Fruit fly (Drosophila melanogaster): ENCODE results near the gene CG7988.

The CG7988 gene

DNA sequence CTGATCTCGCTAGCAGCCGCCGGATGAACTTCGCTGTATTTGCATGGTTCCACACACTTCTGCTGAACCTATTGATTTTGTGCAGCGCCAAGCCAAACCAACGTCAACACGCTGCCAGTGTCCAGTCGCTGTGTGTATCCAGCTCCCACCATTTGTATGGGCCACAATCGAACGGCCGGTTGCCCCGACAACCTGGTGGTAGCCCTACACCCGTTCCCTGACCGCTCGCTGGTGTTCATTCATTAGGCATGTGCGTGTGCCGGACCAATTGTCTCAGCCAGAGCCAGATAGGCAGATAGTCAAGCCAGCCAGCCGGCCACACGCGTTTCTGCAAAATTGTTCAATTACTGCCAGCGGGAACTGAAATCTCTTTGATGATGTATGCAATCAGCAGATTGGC lies 28.5 kb upstream of the CG7988 start, which contains the start of gene CG14313:
Gene CG14313 (minus strand): TSS at position 101 of the 400 bp plus-strand sequence.
- TF ChIP-seq kay (GFP tag; ENCODE audit: borderline replicate concordance) (no peak), CG5204 (GFP tag; optimal IDR thresholded peaks at IDR 0.05) (no peak)

DNA sequence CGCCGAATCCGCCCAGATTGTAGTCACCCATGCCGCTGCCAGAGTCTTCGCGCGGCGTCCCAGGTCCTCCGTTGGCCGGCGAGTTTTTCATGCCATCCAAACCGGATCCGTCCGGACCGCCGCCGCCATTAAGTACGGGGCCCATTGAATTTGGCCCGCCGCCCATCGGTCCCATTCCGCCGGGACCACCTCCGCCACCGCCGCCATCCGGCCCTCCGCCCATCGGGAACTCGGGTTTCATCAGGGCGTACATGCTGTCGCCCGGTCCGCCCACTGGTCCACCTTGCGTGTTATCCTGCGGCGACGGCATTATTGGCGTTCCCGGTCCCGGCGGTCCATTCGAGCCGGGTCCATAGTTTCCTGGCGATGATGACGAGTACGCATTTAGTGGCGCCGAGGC lies 25.0 kb upstream of the CG7988 start:
- no peak for TF ChIP-seq kay (GFP tag; ENCODE audit: borderline replicate concordance)

DNA sequence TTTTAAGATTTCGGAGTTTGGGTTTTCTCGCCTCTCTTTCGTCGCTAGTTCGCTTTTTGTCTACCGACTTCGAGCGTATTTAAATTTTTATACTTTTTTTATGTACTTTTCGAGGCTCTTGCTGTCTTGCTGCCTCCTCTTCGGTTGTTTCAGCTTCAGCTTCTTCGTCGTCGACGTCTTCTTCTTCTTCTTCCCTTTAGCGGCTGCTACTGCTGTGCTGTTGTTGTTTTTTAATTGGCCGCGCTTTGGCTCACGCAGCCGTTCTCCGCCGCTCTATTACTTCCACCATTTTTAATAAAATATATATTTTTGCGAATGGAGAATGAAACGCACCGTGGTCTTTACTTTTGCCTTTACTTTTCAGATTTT lies 23.7 kb upstream of the CG7988 start:
- TF ChIP-seq ovo (GFP tag; optimal IDR thresholded peaks at IDR 0.05) (no peak), CG11617 (GFP tag; optimal IDR thresholded peaks at IDR 0.05) (no peak), tj (GFP tag; optimal IDR thresholded peaks at IDR 0.05) (no peak), Mnt (GFP tag; optimal IDR thresholded peaks at IDR 0.05) (no peak), bab1 (GFP tag; optimal IDR thresholded peaks at IDR 0.05) (no peak)

DNA sequence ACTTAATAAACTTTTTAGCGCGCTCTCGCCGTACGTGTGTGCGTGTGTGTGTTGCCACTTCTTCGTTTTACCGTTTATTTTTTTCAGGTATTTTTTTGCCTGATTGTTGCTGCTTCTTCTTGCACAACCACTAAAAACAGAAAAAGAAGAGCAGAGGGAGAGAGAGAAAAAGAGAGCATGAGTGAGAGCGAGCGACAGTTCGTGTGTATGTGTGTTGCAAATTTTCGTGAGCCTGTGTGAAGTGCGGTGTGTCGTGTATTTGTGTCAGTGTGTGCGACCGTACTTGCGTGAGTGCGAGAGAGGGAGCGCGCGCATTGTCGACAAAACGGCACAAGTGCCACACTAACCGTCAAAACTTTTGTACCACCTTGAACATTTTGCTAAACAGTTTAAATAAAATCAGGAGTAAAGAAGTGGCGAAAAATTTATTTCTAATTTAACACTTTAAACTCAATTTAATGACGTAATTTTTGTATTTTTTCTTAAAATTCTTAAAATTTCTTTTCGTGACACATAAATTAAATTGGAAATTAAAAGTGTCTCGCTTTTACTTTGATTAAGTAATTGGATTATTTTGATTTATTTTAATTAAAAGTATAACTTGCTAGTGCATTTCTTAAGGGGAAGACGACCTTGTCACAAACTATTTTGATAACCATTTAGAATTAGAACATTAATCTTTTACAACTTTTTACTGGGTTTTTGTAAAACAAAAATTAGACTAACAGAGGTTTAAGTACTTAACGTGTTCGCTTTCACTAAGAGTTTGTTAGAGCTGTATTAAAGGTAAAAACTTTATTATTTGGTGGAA lies 23.1 kb upstream of the CG7988 start:
- TF ChIP-seq CG33017 (tag; optimal IDR thresholded peaks at IDR 0.05) (peak; percentile 29), CG12768 (GFP tag; optimal IDR thresholded peaks at IDR 0.05) (peak; percentile 7), Mnt (GFP tag; optimal IDR thresholded peaks at IDR 0.05) (peak; percentile 51), bab1 (GFP tag; optimal IDR thresholded peaks at IDR 0.05) (peak; percentile 61), toe (GFP tag; optimal IDR thresholded peaks at IDR 0.05) (peak; percentile 66), Clk (GFP tag; optimal IDR thresholded peaks at IDR 0.05) (no peak), pad (GFP tag; optimal IDR thresholded peaks at IDR 0.05) (peak; percentile 32), ovo (GFP tag; optimal IDR thresholded peaks at IDR 0.05) (peak; percentile 83), kay (GFP tag; ENCODE audit: borderline replicate concordance) (no peak), Crg-1 (GFP tag; optimal IDR thresholded peaks at IDR 0.05) (no peak), cnc (optimal IDR thresholded peaks at IDR 0.05) (no peak), cic (GFP tag; optimal IDR thresholded peaks at IDR 0.05) (peak; percentile 89), CG5204 (GFP tag; optimal IDR thresholded peaks at IDR 0.05) (peak; percentile 68), CG14711 (tag; optimal IDR thresholded peaks at IDR 0.05) (peak; percentile 23), CG1620 (GFP tag; optimal IDR thresholded peaks at IDR 0.05) (no peak), CG7101 (tag; optimal IDR thresholded peaks at IDR 0.05) (peak; percentile 46), tj (GFP tag; optimal IDR thresholded peaks at IDR 0.05) (peak; percentile 71), CG7045 (GFP tag; optimal IDR thresholded peaks at IDR 0.05) (peak; percentile 45), CG11617 (GFP tag; optimal IDR thresholded peaks at IDR 0.05) (peak; percentile 76), Hr96 (GFP tag; optimal IDR thresholded peaks at IDR 0.05) (peak; percentile 52)

DNA sequence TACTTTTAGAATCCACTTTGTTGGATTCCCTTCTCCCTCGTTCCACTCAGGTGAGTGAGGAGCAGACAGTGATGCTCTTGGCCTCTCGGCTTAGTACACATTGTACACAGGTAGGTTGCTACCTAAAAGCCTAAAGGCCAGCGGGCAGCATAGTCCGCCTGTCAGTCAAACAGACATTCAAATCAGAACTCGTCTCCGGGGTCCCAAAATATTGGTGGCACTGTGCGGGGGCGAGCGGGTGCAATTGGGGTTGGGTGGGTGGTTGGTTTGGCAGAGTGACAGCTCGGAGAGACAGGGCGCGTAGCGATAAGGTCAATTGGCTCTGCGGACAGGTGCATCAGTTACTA lies 22.6 kb upstream of the CG7988 start:
- TF ChIP-seq toe (GFP tag; optimal IDR thresholded peaks at IDR 0.05) = no peak
- TF ChIP-seq CG14711 (tag; optimal IDR thresholded peaks at IDR 0.05) = no peak
- TF ChIP-seq bab1 (GFP tag; optimal IDR thresholded peaks at IDR 0.05) = no peak

DNA sequence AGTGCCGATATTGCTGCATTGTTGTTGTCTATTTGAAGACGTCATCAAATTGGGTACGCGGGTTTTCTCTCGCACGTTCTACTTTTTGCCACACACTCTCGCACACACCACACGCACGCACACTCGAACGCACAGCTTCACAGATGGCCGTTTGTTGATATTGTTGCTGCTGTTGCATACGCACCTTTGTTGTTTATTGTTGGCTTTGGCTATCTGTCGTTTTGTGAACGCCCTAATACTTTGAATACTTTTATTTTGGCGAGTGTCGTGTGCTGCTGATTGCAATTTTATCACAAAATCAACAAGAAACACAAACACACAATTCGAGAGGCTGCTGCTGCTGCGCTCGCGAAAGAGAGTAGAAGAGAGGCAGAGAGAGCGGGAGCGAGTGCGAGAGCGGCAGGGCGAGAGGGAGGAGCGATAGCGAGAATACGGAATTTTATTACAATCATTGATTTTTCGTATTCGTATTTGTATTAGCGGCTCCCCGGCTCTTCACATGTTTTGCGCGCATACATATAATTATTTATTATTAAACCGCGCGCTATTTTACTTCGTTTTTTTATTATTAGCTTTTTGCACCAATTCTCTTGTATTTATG lies 21.7 kb upstream of the CG7988 start:
- peak; percentile 59 for TF ChIP-seq CG1620 (GFP tag; optimal IDR thresholded peaks at IDR 0.05)
- peak; percentile 36 for TF ChIP-seq pad (GFP tag; optimal IDR thresholded peaks at IDR 0.05)
- peak; percentile 64 for TF ChIP-seq CG7101 (tag; optimal IDR thresholded peaks at IDR 0.05)
- peak; percentile 25 for TF ChIP-seq Clk (GFP tag; optimal IDR thresholded peaks at IDR 0.05)
- TF ChIP-seq toe (GFP tag; optimal IDR thresholded peaks at IDR 0.05) = no peak
- TF ChIP-seq bab1 (GFP tag; optimal IDR thresholded peaks at IDR 0.05) = no peak
- TF ChIP-seq CG12768 (GFP tag; optimal IDR thresholded peaks at IDR 0.05) = peak; percentile 73
- peak; percentile 46 for TF ChIP-seq ovo (GFP tag; optimal IDR thresholded peaks at IDR 0.05)
- peak; percentile 14 for TF ChIP-seq CG33017 (tag; optimal IDR thresholded peaks at IDR 0.05)
- no peak for TF ChIP-seq kay (GFP tag; ENCODE audit: borderline replicate concordance)
- peak; percentile 80 for TF ChIP-seq cic (GFP tag; optimal IDR thresholded peaks at IDR 0.05)
- TF ChIP-seq Hr96 (GFP tag; optimal IDR thresholded peaks at IDR 0.05) = peak; percentile 4
- no peak for TF ChIP-seq cnc (optimal IDR thresholded peaks at IDR 0.05)
- peak; percentile 60 for TF ChIP-seq CG11617 (GFP tag; optimal IDR thresholded peaks at IDR 0.05)
- TF ChIP-seq tj (GFP tag; optimal IDR thresholded peaks at IDR 0.05) = peak; percentile 56
- peak; percentile 55 for TF ChIP-seq CG7045 (GFP tag; optimal IDR thresholded peaks at IDR 0.05)
- no peak for TF ChIP-seq CG5204 (GFP tag; optimal IDR thresholded peaks at IDR 0.05)
- peak; percentile 34 for TF ChIP-seq Crg-1 (GFP tag; optimal IDR thresholded peaks at IDR 0.05)
- peak; percentile 15 for TF ChIP-seq CG14711 (tag; optimal IDR thresholded peaks at IDR 0.05)
- TF ChIP-seq Mnt (GFP tag; optimal IDR thresholded peaks at IDR 0.05) = peak; percentile 65

DNA sequence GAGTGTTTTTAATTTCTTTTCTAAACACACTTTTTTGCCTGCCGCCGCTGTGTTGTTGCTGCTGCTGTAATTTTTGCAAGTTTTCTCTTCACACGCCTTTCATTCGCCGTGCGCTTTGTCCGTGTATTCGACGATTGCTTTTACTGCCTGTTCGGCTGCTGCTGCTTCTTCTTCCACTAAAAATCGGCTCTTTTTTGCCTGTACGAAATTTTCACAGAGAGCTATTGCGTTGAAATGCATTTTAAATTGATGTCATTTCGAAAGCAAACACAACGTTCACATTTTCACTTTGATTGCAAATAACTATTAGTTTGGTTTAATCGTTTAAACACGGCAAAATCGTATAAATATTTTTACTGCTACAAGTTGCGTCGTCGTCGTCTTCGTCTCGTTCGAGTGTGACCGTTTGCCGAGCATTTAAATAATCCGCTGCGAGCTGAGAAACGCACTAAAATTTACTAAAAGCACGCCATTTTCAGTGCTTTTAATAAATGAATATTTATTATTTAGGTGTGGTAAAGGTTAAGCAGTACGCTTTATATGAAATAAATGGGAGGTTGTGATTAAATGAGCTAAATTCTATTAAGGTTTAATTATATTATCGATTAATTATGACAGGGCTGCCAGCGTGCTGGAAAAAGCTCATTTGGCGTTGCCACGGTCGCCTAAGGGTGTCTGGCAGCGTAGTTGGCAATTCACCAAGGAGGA lies 21.0 kb upstream of the CG7988 start, which contains the start of the genes Ssdp and CG7985:
Gene Ssdp (minus strand): TSS at position 419 of the 708 bp plus-strand sequence.
Gene CG7985 (plus strand): TSS at position 681 of the 708 bp plus-strand sequence.
- TF ChIP-seq kay (GFP tag; ENCODE audit: borderline replicate concordance) (peak; percentile 57), CG1620 (GFP tag; optimal IDR thresholded peaks at IDR 0.05) (no peak), CG33017 (tag; optimal IDR thresholded peaks at IDR 0.05) (peak; percentile 25)
